Worm (Caenorhabditis elegans): ENCODE measurements around the gene Y11D7A.5.

ce11 chrIV:9199939-9200202 is 45.5 kb downstream of the Y11D7A.5 start, which contains the start of gene wnk-1:
- TF ChIP-seq him-1 (tag; optimal IDR thresholded peaks at IDR 0.05) (no peak), dao-5 (tag; optimal IDR thresholded peaks at IDR 0.05) (no peak), W03F9.2 (tag; optimal IDR thresholded peaks at IDR 0.05) (no peak)
